Worm (Caenorhabditis elegans): ENCODE measurements around the gene pssy-2.

- TF ChIP-seq tab-1 (GFP tag; IDR thresholded peaks at IDR 0.05) (no peak), cog-1 (tag; optimal IDR thresholded peaks at IDR 0.05) (no peak), ztf-23 (GFP tag; IDR thresholded peaks at IDR 0.05) (no peak), flt-1 (GFP tag; IDR thresholded peaks at IDR 0.05) (no peak), T22C8.4 (GFP tag; IDR thresholded peaks at IDR 0.05) (no peak), klf-2 (GFP tag; conservative IDR thresholded peaks at IDR 0.05) (no peak), med-1 (GFP tag; optimal IDR thresholded peaks at IDR 0.05; ENCODE audit: insufficient read depth) (no peak), ztf-29 (GFP tag; IDR thresholded peaks at IDR 0.05) (no peak)
These were observed 12.5 kb upstream of the pssy-2 start, which contains the start of gene tag-164 for ce11 chrIII:13458978-13459596.
